Fruit fly (Drosophila melanogaster): ENCODE data around the gene FucT6.
A peak's percentile ranks its signal among the peaks of the same experiment; 100 is the strongest.

Gene FucT6

DNA sequence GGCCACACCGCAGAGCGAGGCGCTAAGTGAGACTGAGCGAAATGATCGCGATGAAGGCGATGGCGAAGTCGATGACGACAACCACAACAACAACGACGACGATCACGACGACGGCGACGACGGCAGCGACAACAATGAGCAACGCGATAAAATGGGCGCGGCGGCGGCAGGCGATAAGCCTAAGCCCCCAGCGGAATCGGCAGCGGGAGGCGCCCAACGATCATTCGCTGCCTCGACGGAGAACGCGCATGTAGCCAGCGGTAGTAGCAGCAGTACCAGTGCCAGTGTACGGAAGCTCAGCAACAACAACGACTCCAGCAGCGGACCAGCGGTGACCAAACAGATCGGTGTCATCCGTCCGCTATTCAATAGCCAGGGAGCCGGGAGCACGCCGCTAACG, 26.3 kb downstream of the FucT6 start:
- TF ChIP-seq Med (GFP tag) (peak; percentile 61), CG15514 (GFP tag; optimal IDR thresholded peaks at IDR 0.05) (peak; percentile 20), NK7.1 (GFP tag; optimal IDR thresholded peaks at IDR 0.05) (no peak), Bgb (GFP tag; IDR thresholded peaks at IDR 0.05; ENCODE audit: partially characterized antibody) (0 out of 2 replicates have a peak, but pooled peaks have one; percentile 11), CG1024 (GFP tag; IDR thresholded peaks at IDR 0.05) (no peak), Drgx (GFP tag; IDR thresholded peaks at IDR 0.05) (peak; percentile 35; the same call in 1 of the 2 replicates), BtbVII (GFP tag; optimal IDR thresholded peaks at IDR 0.05) (peak; percentile 4), CG6654 (GFP tag; optimal IDR thresholded peaks at IDR 0.05) (no peak), oc (tag; optimal IDR thresholded peaks at IDR 0.05) (peak; percentile 35), sens (GFP tag) (peak; percentile 18), CG8290 (GFP tag; optimal IDR thresholded peaks at IDR 0.05) (no peak), CG8290 (tag; optimal IDR thresholded peaks at IDR 0.05) (peak in 1 of 2 experiments; percentile 13), ewg (GFP tag; optimal IDR thresholded peaks at IDR 0.05) (no peak), CG12769 (tag; optimal IDR thresholded peaks at IDR 0.05) (peak; percentile 12), ci (GFP tag; IDR thresholded peaks at IDR 0.05) (0 out of 3 replicates have a peak, but pooled peaks have one; percentile 30), CG12299 (tag; optimal IDR thresholded peaks at IDR 0.05) (no peak), ftz-f1 (GFP tag; optimal IDR thresholded peaks at IDR 0.05) (peak; percentile 28), CG10543 (GFP tag; optimal IDR thresholded peaks at IDR 0.05) (peak; percentile 71), nom (GFP tag; optimal IDR thresholded peaks at IDR 0.05) (peak; percentile 35), ems (GFP tag; optimal IDR thresholded peaks at IDR 0.05) (no peak), pb (GFP tag; optimal IDR thresholded peaks at IDR 0.05) (peak; percentile 22), Adf1 (GFP tag; IDR thresholded peaks at IDR 0.05) (peak; percentile 89), CG12071 (GFP tag; optimal IDR thresholded peaks at IDR 0.05) (no peak), sug (tag; optimal IDR thresholded peaks at IDR 0.05) (peak; percentile 96), Fer1 (GFP tag; optimal IDR thresholded peaks at IDR 0.05) (peak; percentile 24), pan (optimal IDR thresholded peaks at IDR 0.05) (no peak), pan (GFP tag; optimal IDR thresholded peaks at IDR 0.05 in 1 of 2, IDR thresholded peaks at IDR 0.05 in 1 of 2) (no peak), CG17912 (GFP tag; optimal IDR thresholded peaks at IDR 0.05) (no peak), crol (GFP tag; IDR thresholded peaks at IDR 0.05) (peak; percentile 73), chm (GFP tag; IDR thresholded peaks at IDR 0.05) (peak; percentile 16; the same call in 1 of the 2 replicates), unpg (GFP tag; optimal IDR thresholded peaks at IDR 0.05) (no peak), CG1602 (GFP tag; optimal IDR thresholded peaks at IDR 0.05) (no peak), nau (GFP tag; optimal IDR thresholded peaks at IDR 0.05) (no peak), CG9609 (GFP tag; optimal IDR thresholded peaks at IDR 0.05) (no peak), exex (tag; optimal IDR thresholded peaks at IDR 0.05) (peak; percentile 31), CG9727 (GFP tag; optimal IDR thresholded peaks at IDR 0.05) (no peak), CG5953 (GFP tag; IDR thresholded peaks at IDR 0.05) (no peak), CG16815 (GFP tag; optimal IDR thresholded peaks at IDR 0.05) (no peak), knrl (GFP tag; IDR thresholded peaks at IDR 0.05; ENCODE audit: partially characterized antibody) (no peak), lab (GFP tag; optimal IDR thresholded peaks at IDR 0.05) (peak; percentile 59), CG9932 (GFP tag; IDR thresholded peaks at IDR 0.05) (0 out of 2 replicates have a peak, but pooled peaks have one; percentile 17), CG12391 (tag; optimal IDR thresholded peaks at IDR 0.05) (no peak), Jarid2 (GFP tag; optimal IDR thresholded peaks at IDR 0.05) (peak; percentile 17), Deaf1 (tag; optimal IDR thresholded peaks at IDR 0.05) (peak; percentile 85), HmgZ (tag; optimal IDR thresholded peaks at IDR 0.05) (peak; percentile 26), vvl (GFP tag; IDR thresholded peaks at IDR 0.05) (no peak), gro (GFP tag; optimal IDR thresholded peaks at IDR 0.05) (no peak), CG4360 (GFP tag; IDR thresholded peaks at IDR 0.05) (peak; percentile 51; the same call in 1 of the 2 replicates), Hmr (GFP tag; optimal IDR thresholded peaks at IDR 0.05) (peak; percentile 19), caup (GFP tag; optimal IDR thresholded peaks at IDR 0.05; ENCODE audit: severe bottlenecking) (peak; percentile 6), B-H1 (GFP tag; IDR thresholded peaks at IDR 0.05) (no peak)

Measured in whole organism, embryonic.